Worm (Caenorhabditis elegans): ENCODE measurements around the gene W08E12.6.
A peak's percentile ranks its signal among the peaks of the same experiment; 100 is the strongest.

Gene W08E12.6

DNA sequence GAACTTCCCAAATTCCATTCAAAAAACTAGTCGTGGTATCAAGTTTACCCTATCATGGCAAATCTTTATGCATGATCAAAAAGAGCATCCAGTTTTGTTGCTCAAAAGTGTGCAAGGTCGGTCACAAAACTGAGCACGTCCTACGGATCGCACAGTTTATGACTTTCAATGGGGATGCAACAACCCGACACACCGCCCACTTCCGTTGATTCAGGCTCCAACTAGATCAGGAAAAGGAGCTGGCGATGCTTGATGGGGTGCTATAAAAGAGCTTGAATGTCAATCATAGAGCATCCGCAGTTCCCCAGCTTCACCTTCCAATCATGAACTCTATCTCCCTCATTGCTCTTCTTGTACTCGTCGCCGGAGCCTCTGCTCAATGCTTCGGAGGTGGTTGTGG lies 7.2 kb downstream of the W08E12.6 start, which contains the start of gene W08E12.2:
TSS of gene W08E12.2 (plus strand) at position 301 of the 400 bp plus-strand sequence.
- TF ChIP-seq nhr-25 (tag; optimal IDR thresholded peaks at IDR 0.05) (no peak), ama-1 (optimal IDR thresholded peaks at IDR 0.05) (no peak), skn-1 (tag; optimal IDR thresholded peaks at IDR 0.05) (no peak), daf-12 (tag; optimal IDR thresholded peaks at IDR 0.05) (no peak)

DNA sequence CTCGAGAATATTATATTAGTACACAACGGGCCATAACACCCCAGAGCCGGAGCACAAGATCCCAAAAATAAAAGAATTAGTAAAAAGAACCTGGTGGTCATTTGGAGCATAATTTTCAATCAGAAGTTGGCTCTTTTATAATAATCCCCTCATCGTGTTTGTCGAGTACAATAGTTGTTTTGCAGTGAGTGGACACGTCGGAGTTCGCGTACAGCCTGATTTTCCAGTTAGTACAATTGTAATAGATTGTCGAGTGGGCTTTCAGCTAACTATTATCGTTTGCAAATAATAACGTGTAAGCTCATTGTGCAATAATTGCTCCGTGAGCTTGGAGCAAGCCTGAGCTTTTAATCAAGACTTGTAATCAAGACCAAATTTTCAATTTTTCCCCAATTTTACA lies 9.1 kb downstream of the W08E12.6 start, which contains the start of gene W08E12.9:
TSS of gene W08E12.9 (minus strand) at position 101 of the 400 bp plus-strand sequence.
- no peak for TF ChIP-seq zag-1 (tag; optimal IDR thresholded peaks at IDR 0.05)
- TF ChIP-seq jun-1 (tag; optimal IDR thresholded peaks at IDR 0.05), result no peak
- no peak for TF ChIP-seq nhr-25 (tag; optimal IDR thresholded peaks at IDR 0.05)
- no peak for TF ChIP-seq eor-1 (tag; optimal IDR thresholded peaks at IDR 0.05)
- no peak for TF ChIP-seq lsy-12 (tag; optimal IDR thresholded peaks at IDR 0.05)
- TF ChIP-seq R02D3.7 (tag; optimal IDR thresholded peaks at IDR 0.05), result no peak
- TF ChIP-seq fkh-2 (tag; optimal IDR thresholded peaks at IDR 0.05), result no peak
- no peak for TF ChIP-seq lin-15B (tag; optimal IDR thresholded peaks at IDR 0.05)
- TF ChIP-seq aly-2 (tag; optimal IDR thresholded peaks at IDR 0.05), result no peak
- no peak for TF ChIP-seq ceh-16 (tag; optimal IDR thresholded peaks at IDR 0.05)
- TF ChIP-seq ZK546.5 (tag; optimal IDR thresholded peaks at IDR 0.05), result no peak
- TF ChIP-seq elt-3 (tag; optimal IDR thresholded peaks at IDR 0.05), result no peak
- TF ChIP-seq nhr-11 (tag; optimal IDR thresholded peaks at IDR 0.05), result no peak
- TF ChIP-seq fkh-10 (GFP tag; optimal IDR thresholded peaks at IDR 0.05), result no peak
- no peak for TF ChIP-seq unc-39 (tag; optimal IDR thresholded peaks at IDR 0.05)

DNA sequence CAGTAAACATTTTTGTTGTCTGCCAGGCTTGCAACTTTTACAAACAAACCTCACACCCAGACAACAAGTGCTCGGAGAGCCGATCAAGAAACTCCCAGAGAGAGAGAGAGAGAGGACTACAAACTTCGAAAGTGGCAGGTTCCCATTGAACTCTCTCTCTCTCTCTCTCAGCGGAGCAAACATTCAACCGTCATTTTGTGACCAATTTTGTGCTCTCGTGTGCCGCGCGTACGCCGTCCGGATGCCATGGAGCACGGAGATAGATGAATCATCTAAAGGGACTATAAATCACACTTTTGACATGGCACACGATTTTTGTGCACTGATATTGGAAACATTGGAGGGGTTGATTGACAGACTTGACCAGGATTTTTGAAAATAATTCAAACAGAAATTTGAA lies 10.5 kb downstream of the W08E12.6 start:
- TF ChIP-seq nhr-25 (tag; optimal IDR thresholded peaks at IDR 0.05) (no peak), ZK546.5 (tag; optimal IDR thresholded peaks at IDR 0.05) (no peak), unc-39 (tag; optimal IDR thresholded peaks at IDR 0.05) (no peak), egl-27 (tag; optimal IDR thresholded peaks at IDR 0.05) (no peak), hmg-11 (tag; optimal IDR thresholded peaks at IDR 0.05) (no peak), unc-62 (GFP tag; optimal IDR thresholded peaks at IDR 0.05) (no peak), pha-4 (tag; optimal IDR thresholded peaks at IDR 0.05) (peak; percentile 34), nhr-43 (tag; optimal IDR thresholded peaks at IDR 0.05; ENCODE audit: poor library complexity, severe bottlenecking) (no peak)

DNA sequence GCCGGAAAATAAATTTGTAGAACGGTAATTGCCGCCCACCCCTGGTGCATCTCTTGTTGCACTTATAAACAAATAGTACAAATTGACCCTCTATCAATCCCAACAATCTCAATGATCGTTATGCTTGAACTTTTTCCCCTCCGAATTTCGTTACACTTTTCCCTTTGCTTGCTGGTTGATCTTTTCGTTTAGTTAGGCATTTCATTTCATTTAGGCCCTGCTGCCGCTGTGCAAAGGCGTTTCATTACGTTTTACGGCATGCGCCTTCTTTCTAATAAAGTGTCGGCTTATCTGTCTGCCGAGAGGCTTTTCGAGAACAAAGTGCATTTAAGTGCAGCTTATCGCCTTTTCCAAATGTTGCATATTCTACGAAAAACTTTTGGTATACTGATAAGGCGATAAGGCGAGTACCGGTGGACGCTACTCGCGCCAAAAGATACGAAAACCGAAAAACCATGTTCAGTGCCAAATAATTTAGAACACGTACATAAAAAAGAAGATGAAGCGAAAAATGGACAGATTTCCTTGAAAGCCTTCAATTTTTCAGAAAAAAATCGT lies 12.3 kb downstream of the W08E12.6 start:
- peak; percentile 92 for TF ChIP-seq pqm-1 (tag; optimal IDR thresholded peaks at IDR 0.05)
- TF ChIP-seq unc-39 (tag; optimal IDR thresholded peaks at IDR 0.05), result no peak
- TF ChIP-seq ceh-9 (tag; optimal IDR thresholded peaks at IDR 0.05), result no peak
- peak; percentile 91 for TF ChIP-seq elt-2 (tag; optimal IDR thresholded peaks at IDR 0.05)

DNA sequence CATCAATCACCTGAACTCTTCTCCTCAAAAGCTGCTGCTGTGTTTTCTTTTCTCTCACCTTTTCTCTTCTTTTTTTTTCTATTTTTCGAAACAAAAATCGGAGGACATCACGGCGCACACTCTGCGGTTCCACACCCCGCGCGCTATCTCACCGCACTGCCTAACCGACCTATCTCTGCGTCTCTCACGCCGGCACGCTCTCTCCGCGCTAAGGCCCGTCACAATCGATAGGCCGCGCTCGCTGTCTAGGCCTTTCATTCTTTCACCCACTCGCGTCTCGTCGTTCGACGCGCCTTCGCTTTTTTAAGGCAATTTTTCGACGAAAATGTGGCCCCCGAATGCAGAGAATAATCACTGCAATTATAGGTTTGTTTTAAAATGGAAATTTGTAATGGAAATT lies 12.8 kb downstream of the W08E12.6 start, which contains the start of gene zip-11:
TSS of gene zip-11 (plus strand) at position 34 of the 400 bp plus-strand sequence.
- TF ChIP-seq mml-1 (tag; optimal IDR thresholded peaks at IDR 0.05), result no peak
- peak; percentile 63 for TF ChIP-seq nfya-1 (tag; optimal IDR thresholded peaks at IDR 0.05; ENCODE audit: insufficient read depth)
- TF ChIP-seq jun-1 (tag; optimal IDR thresholded peaks at IDR 0.05), result no peak
- TF ChIP-seq fkh-2 (tag; optimal IDR thresholded peaks at IDR 0.05), result no peak
- peak; percentile 41 for TF ChIP-seq nhr-23 (tag; optimal IDR thresholded peaks at IDR 0.05)
- TF ChIP-seq nhr-43 (tag; optimal IDR thresholded peaks at IDR 0.05; ENCODE audit: poor library complexity, severe bottlenecking), result peak; percentile 57
- TF ChIP-seq tbx-2 (tag; optimal IDR thresholded peaks at IDR 0.05), result peak; percentile 25
- no peak for TF ChIP-seq snpc-4 (tag; optimal IDR thresholded peaks at IDR 0.05)
- TF ChIP-seq lin-15B (tag; optimal IDR thresholded peaks at IDR 0.05), result peak; percentile 57
- TF ChIP-seq nhr-25 (tag; optimal IDR thresholded peaks at IDR 0.05), result peak; percentile 91
- peak; percentile 30 for TF ChIP-seq R02D3.7 (tag; optimal IDR thresholded peaks at IDR 0.05)
- TF ChIP-seq ceh-28 (tag; optimal IDR thresholded peaks at IDR 0.05), result peak; percentile 79
- TF ChIP-seq pha-4 (tag; optimal IDR thresholded peaks at IDR 0.05), result peak; percentile 53
- TF ChIP-seq hmg-11 (tag; optimal IDR thresholded peaks at IDR 0.05), result peak; percentile 59
- TF ChIP-seq pqm-1 (tag; optimal IDR thresholded peaks at IDR 0.05), result no peak

DNA sequence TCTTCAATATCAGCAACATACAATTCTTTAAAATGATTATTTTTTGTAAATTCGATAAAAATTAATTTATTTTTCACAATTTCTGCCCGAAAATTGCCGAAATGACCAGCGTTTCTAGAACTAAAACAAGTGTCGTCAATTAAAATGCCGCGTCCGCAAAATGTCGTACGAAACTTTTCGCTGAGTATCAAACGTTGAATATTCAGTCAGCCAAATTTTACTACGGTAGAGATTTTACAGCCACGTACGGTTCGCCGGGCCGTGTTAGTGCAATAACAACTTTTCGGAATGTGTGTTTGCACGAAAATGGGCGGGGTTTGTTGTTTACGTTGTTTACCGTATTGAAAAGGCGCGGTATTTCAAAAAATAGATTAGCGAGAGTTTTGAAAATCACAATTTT lies 14.9 kb downstream of the W08E12.6 start:
- TF ChIP-seq tbx-2 (tag; optimal IDR thresholded peaks at IDR 0.05) (peak; percentile 20), lsy-12 (tag; optimal IDR thresholded peaks at IDR 0.05) (peak; percentile 55), nhr-43 (tag; optimal IDR thresholded peaks at IDR 0.05; ENCODE audit: poor library complexity, severe bottlenecking) (peak; percentile 83), elt-2 (tag; optimal IDR thresholded peaks at IDR 0.05) (peak; percentile 62), nhr-25 (tag; optimal IDR thresholded peaks at IDR 0.05) (peak; percentile 31), nfya-1 (tag; optimal IDR thresholded peaks at IDR 0.05; ENCODE audit: insufficient read depth) (peak; percentile 40), lin-15B (tag; optimal IDR thresholded peaks at IDR 0.05) (peak; percentile 50), R02D3.7 (tag; optimal IDR thresholded peaks at IDR 0.05) (peak; percentile 6), nhr-23 (tag; optimal IDR thresholded peaks at IDR 0.05) (peak; percentile 25)

Measured in whole organism, L3 larva.